Worm (Caenorhabditis elegans): ENCODE results near the gene str-247.
A peak's percentile ranks its signal among the peaks of the same experiment; 100 is the strongest.

str-247 gene

ce11 chrV:3953739-3954138, at the start of gene str-247:
TSS of gene str-247 (plus strand) at chrV:3954039.
- TF ChIP-seq flt-1 (GFP tag; IDR thresholded peaks at IDR 0.05) (no peak), ref-1 (GFP tag; conservative IDR thresholded peaks at IDR 0.05) (no peak), ztf-23 (GFP tag; IDR thresholded peaks at IDR 0.05) (no peak), ztf-29 (GFP tag; IDR thresholded peaks at IDR 0.05) (no peak), klf-2 (GFP tag; conservative IDR thresholded peaks at IDR 0.05) (no peak), cog-1 (tag; optimal IDR thresholded peaks at IDR 0.05) (no peak), T22C8.4 (GFP tag; IDR thresholded peaks at IDR 0.05) (no peak), tab-1 (GFP tag; IDR thresholded peaks at IDR 0.05) (no peak), med-1 (GFP tag; optimal IDR thresholded peaks at IDR 0.05; ENCODE audit: insufficient read depth) (no peak)

ce11 chrV:3905841-3906240, 48.0 kb upstream of the str-247 start, which contains the start of gene nhr-156:
TSS of gene nhr-156 (plus strand) at chrV:3906106.
- no peak for TF ChIP-seq flt-1 (GFP tag; IDR thresholded peaks at IDR 0.05)
- no peak for TF ChIP-seq cog-1 (tag; optimal IDR thresholded peaks at IDR 0.05)
- TF ChIP-seq T22C8.4 (GFP tag; IDR thresholded peaks at IDR 0.05), result no peak
- TF ChIP-seq klf-2 (GFP tag; conservative IDR thresholded peaks at IDR 0.05), result no peak
- TF ChIP-seq ztf-23 (GFP tag; IDR thresholded peaks at IDR 0.05), result no peak
- no peak for TF ChIP-seq ztf-29 (GFP tag; IDR thresholded peaks at IDR 0.05)
- TF ChIP-seq tab-1 (GFP tag; IDR thresholded peaks at IDR 0.05), result no peak
- no peak for TF ChIP-seq ref-1 (GFP tag; conservative IDR thresholded peaks at IDR 0.05)
- TF ChIP-seq med-1 (GFP tag; optimal IDR thresholded peaks at IDR 0.05; ENCODE audit: insufficient read depth), result no peak

- TF ChIP-seq ztf-23 (GFP tag; IDR thresholded peaks at IDR 0.05) (no peak), ref-1 (GFP tag; conservative IDR thresholded peaks at IDR 0.05) (no peak), flt-1 (GFP tag; IDR thresholded peaks at IDR 0.05) (no peak), cog-1 (tag; optimal IDR thresholded peaks at IDR 0.05) (no peak), ztf-29 (GFP tag; IDR thresholded peaks at IDR 0.05) (no peak), T22C8.4 (GFP tag; IDR thresholded peaks at IDR 0.05) (no peak), klf-2 (GFP tag; conservative IDR thresholded peaks at IDR 0.05) (no peak), tab-1 (GFP tag; IDR thresholded peaks at IDR 0.05) (no peak), med-1 (GFP tag; optimal IDR thresholded peaks at IDR 0.05; ENCODE audit: insufficient read depth) (no peak)
Measured at ce11 chrV:3912472-3912871, 41.4 kb upstream of the str-247 start, which contains the start of gene srx-68. TSS of gene srx-68 (plus strand) at chrV:3912772.

- no peak for TF ChIP-seq klf-2 (GFP tag; conservative IDR thresholded peaks at IDR 0.05)
Measured at ce11 chrV:3913131-3913530, 40.7 kb upstream of the str-247 start.

ce11 chrV:3916480-3916879, 37.4 kb upstream of the str-247 start, which contains the start of gene srx-67:
TSS of gene srx-67 (plus strand) at chrV:3916780.
- TF ChIP-seq ztf-29 (GFP tag; IDR thresholded peaks at IDR 0.05) (no peak), ref-1 (GFP tag; conservative IDR thresholded peaks at IDR 0.05) (no peak), cog-1 (tag; optimal IDR thresholded peaks at IDR 0.05) (no peak), tab-1 (GFP tag; IDR thresholded peaks at IDR 0.05) (no peak), klf-2 (GFP tag; conservative IDR thresholded peaks at IDR 0.05) (no peak), med-1 (GFP tag; optimal IDR thresholded peaks at IDR 0.05; ENCODE audit: insufficient read depth) (no peak)

- TF ChIP-seq cog-1 (tag; optimal IDR thresholded peaks at IDR 0.05), result no peak
- TF ChIP-seq T22C8.4 (GFP tag; IDR thresholded peaks at IDR 0.05), result no peak
- no peak for TF ChIP-seq klf-2 (GFP tag; conservative IDR thresholded peaks at IDR 0.05)
- no peak for TF ChIP-seq tab-1 (GFP tag; IDR thresholded peaks at IDR 0.05)
- TF ChIP-seq flt-1 (GFP tag; IDR thresholded peaks at IDR 0.05), result no peak
Measured at ce11 chrV:3919289-3919688, 34.5 kb upstream of the str-247 start, which contains the start of gene srx-66. TSS of gene srx-66 (plus strand) at chrV:3919589.

ce11 chrV:3921635-3922034, 32.2 kb upstream of the str-247 start, which contains the start of gene srx-65:
TSS of gene srx-65 (plus strand) at chrV:3921935.
- TF ChIP-seq klf-2 (GFP tag; conservative IDR thresholded peaks at IDR 0.05) (no peak), cog-1 (tag; optimal IDR thresholded peaks at IDR 0.05) (no peak), flt-1 (GFP tag; IDR thresholded peaks at IDR 0.05) (no peak), ztf-29 (GFP tag; IDR thresholded peaks at IDR 0.05) (no peak), ztf-23 (GFP tag; IDR thresholded peaks at IDR 0.05) (no peak)

ce11 chrV:3922547-3922946, 31.3 kb upstream of the str-247 start:
- TF ChIP-seq ztf-29 (GFP tag; IDR thresholded peaks at IDR 0.05) (no peak), med-1 (GFP tag; optimal IDR thresholded peaks at IDR 0.05; ENCODE audit: insufficient read depth) (no peak), flt-1 (GFP tag; IDR thresholded peaks at IDR 0.05) (no peak), klf-2 (GFP tag; conservative IDR thresholded peaks at IDR 0.05) (no peak), ref-1 (GFP tag; conservative IDR thresholded peaks at IDR 0.05) (no peak), tab-1 (GFP tag; IDR thresholded peaks at IDR 0.05) (no peak), T22C8.4 (GFP tag; IDR thresholded peaks at IDR 0.05) (no peak), cog-1 (tag; optimal IDR thresholded peaks at IDR 0.05) (no peak), ztf-23 (GFP tag; IDR thresholded peaks at IDR 0.05) (no peak)

ce11 chrV:3927522-3927921, 26.3 kb upstream of the str-247 start:
- TF ChIP-seq cog-1 (tag; optimal IDR thresholded peaks at IDR 0.05), result no peak
- 0 out of 2 replicates have a peak, but pooled peaks have one; percentile 42 for TF ChIP-seq klf-2 (GFP tag; conservative IDR thresholded peaks at IDR 0.05)
- TF ChIP-seq med-1 (GFP tag; optimal IDR thresholded peaks at IDR 0.05; ENCODE audit: insufficient read depth), result no peak
- no peak for TF ChIP-seq ztf-23 (GFP tag; IDR thresholded peaks at IDR 0.05)

- TF ChIP-seq tab-1 (GFP tag; IDR thresholded peaks at IDR 0.05) (no peak), cog-1 (tag; optimal IDR thresholded peaks at IDR 0.05) (no peak), med-1 (GFP tag; optimal IDR thresholded peaks at IDR 0.05; ENCODE audit: insufficient read depth) (no peak), ztf-29 (GFP tag; IDR thresholded peaks at IDR 0.05) (no peak), flt-1 (GFP tag; IDR thresholded peaks at IDR 0.05) (no peak), ztf-23 (GFP tag; IDR thresholded peaks at IDR 0.05) (no peak), klf-2 (GFP tag; conservative IDR thresholded peaks at IDR 0.05) (no peak), T22C8.4 (GFP tag; IDR thresholded peaks at IDR 0.05) (no peak), ref-1 (GFP tag; conservative IDR thresholded peaks at IDR 0.05) (no peak)
Measured at ce11 chrV:3929099-3929498, 24.7 kb upstream of the str-247 start, which contains the start of gene srx-64. TSS of gene srx-64 (plus strand) at chrV:3929399.

Data from whole organism, midembryonic.